Worm (Caenorhabditis elegans): ENCODE results near the gene ttr-27.

ce11 chrV:12909544-12910157 is 5.8 kb upstream of the ttr-27 start, which contains the start of gene nid-1:
- TF ChIP-seq blmp-1 (tag; optimal IDR thresholded peaks at IDR 0.05), result no peak
- no peak for TF ChIP-seq nhr-28 (tag; optimal IDR thresholded peaks at IDR 0.05)
- no peak for TF ChIP-seq ama-1 (optimal IDR thresholded peaks at IDR 0.05)
- TF ChIP-seq lsy-2 (tag; optimal IDR thresholded peaks at IDR 0.05), result no peak
- TF ChIP-seq egl-27 (tag; optimal IDR thresholded peaks at IDR 0.05), result no peak

Data from whole organism, L1 larva.